Fruit fly (Drosophila melanogaster) whole organism, adult: Measurements from ENCODE around the gene Cdk1.
A peak's percentile ranks its signal among the peaks of the same experiment; 100 is the strongest.

Experiments
- CG12768 ChIP-seq: fragments of 200-800 bp; sonication (Bioruptor generic); optimal IDR thresholded peaks from 2 replicates; lab custom pipeline; 2017; ENCODE audit warnings: missing biosample characterization, missing genetic modification characterization, mild to moderate bottlenecking, moderate library complexity, missing genetic modification reagents
- CG14711 ChIP-seq: fragments of 200-800 bp; sonication (Bioruptor generic); optimal IDR thresholded peaks from 2 replicates; lab custom pipeline; 2018; ENCODE audit warnings: missing biosample characterization, mild to moderate bottlenecking, missing genetic modification characterization, moderate library complexity
- CG1620 ChIP-seq: fragments of 200-800 bp; sonication (Bioruptor generic); optimal IDR thresholded peaks from 2 replicates; lab custom pipeline; 2016; ENCODE audit warnings: missing biosample characterization, missing genetic modification characterization
- CG33017 ChIP-seq: fragments of 200-800 bp; sonication (Bioruptor generic); optimal IDR thresholded peaks from 2 replicates; lab custom pipeline; 2018; ENCODE audit warnings: missing biosample characterization, mild to moderate bottlenecking, missing genetic modification characterization, moderate library complexity
- CG5204 ChIP-seq: fragments of 200-800 bp; sonication (Bioruptor generic); optimal IDR thresholded peaks from 2 replicates; lab custom pipeline; 2016; ENCODE audit warnings: missing biosample characterization, missing genetic modification characterization
- Hr96 ChIP-seq: fragments of 200-800 bp; sonication (Bioruptor generic); optimal IDR thresholded peaks from 2 replicates; lab custom pipeline; 2016; ENCODE audit warnings: missing biosample characterization, missing genetic modification characterization
- cic ChIP-seq: fragments of 200-800 bp; sonication (Bioruptor generic); optimal IDR thresholded peaks from 2 replicates; lab custom pipeline; 2017; ENCODE audit warnings: missing biosample characterization, mild to moderate bottlenecking, missing genetic modification characterization, moderate library complexity
- pad ChIP-seq: fragments of 200-800 bp; sonication (Bioruptor generic); optimal IDR thresholded peaks from 3 replicates; lab custom pipeline; 2017; ENCODE audit warnings: missing biosample characterization, missing genetic modification characterization, mild to moderate bottlenecking, moderate library complexity, missing genetic modification reagents
- tj ChIP-seq: fragments of 200-800 bp; sonication (Bioruptor generic); optimal IDR thresholded peaks from 3 replicates; lab custom pipeline; 2017; ENCODE audit warnings: missing biosample characterization, mild to moderate bottlenecking, missing genetic modification characterization, moderate library complexity
- toe ChIP-seq: fragments of 200-800 bp; sonication (Bioruptor generic); optimal IDR thresholded peaks from 2 replicates; lab custom pipeline; 2016; ENCODE audit warnings: missing biosample characterization, missing genetic modification characterization

- TF ChIP-seq CG14711 (tag; lab: Kevin White, UChicago) (peak; percentile 59), tj (GFP tag; lab: Kevin White, UChicago) (peak; percentile 40), CG33017 (tag; lab: Kevin White, UChicago) (peak; percentile 52), toe (GFP tag; lab: Kevin White, UChicago) (no peak), CG5204 (GFP tag; lab: Kevin White, UChicago) (no peak), CG12768 (GFP tag; lab: Kevin White, UChicago) (peak; percentile 62), cic (GFP tag; lab: Kevin White, UChicago) (no peak), pad (peak; percentile 37), Hr96 (GFP tag; lab: Kevin White, UChicago) (no peak), CG1620 (GFP tag; lab: Kevin White, UChicago) (peak; percentile 40)
These were observed at the start of gene Cdk1, which contains the start of gene mRpS7 for dm6 chr2L:10386208-10386805.
